Fruit fly (Drosophila melanogaster): ENCODE measurements around the gene CG33725.

DNA sequence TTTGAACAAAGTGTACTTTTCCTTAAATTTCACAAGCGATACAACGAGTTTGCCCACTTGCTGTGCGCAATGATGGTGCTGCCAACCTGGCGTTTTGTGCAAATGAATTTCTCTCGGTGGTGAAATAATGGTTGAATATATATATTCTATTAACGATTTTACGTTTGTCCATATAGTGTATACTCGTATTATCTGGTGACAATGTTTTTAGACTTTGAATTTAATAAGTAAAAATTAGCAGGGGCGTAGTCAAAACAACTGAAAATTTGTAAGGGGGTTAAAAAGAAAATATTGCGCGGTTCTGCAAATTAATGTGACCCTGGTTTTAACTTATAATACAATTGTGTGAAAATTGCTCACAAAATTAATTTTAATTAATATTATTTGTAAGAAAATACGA is 41.5 kb downstream of the CG33725 start, which contains the start of the genes ver and Gcn5:
- TF ChIP-seq psq (optimal IDR thresholded peaks at IDR 0.05) (no peak), insv (optimal IDR thresholded peaks at IDR 0.05) (no peak), h (optimal IDR thresholded peaks at IDR 0.05) (no peak), ttk (optimal IDR thresholded peaks at IDR 0.05) (no peak)
